Fruit fly (Drosophila melanogaster) whole organism, embryonic: ENCODE measurements around the gene CG5390.

Experiments used
- Atf3 ChIP-seq: fragments of 200-800 bp; sonication (Bioruptor generic); optimal IDR thresholded peaks from 3 replicates; lab custom pipeline; 2016; ENCODE audit warnings: missing biosample characterization, missing genetic modification characterization
- B-H1 ChIP-seq: fragments of 200-800 bp; sonication (Bioruptor generic); IDR thresholded peaks from 3 replicates; pipeline ENCODE4 v1.3.6; 2022; ENCODE audit warnings: missing biosample characterization, missing genetic modification characterization
- BEAF-32 ChIP-seq: fragments of 200-800 bp; sonication (Bioruptor generic); optimal IDR thresholded peaks from 3 replicates; lab custom pipeline; 2017; ENCODE audit warnings: missing biosample characterization, missing genetic modification characterization, mild to moderate bottlenecking, moderate library complexity, missing genetic modification reagents
- CG12071 ChIP-seq: fragments of 200-800 bp; sonication (Bioruptor generic); optimal IDR thresholded peaks from 3 replicates; lab custom pipeline; 2018; ENCODE audit warnings: missing biosample characterization, mild to moderate bottlenecking, missing genetic modification characterization
- CG12391 ChIP-seq: fragments of 200-800 bp; sonication (Bioruptor generic); optimal IDR thresholded peaks from 3 replicates; lab custom pipeline; 2018; ENCODE audit warnings: missing biosample characterization, mild to moderate bottlenecking, missing genetic modification characterization, moderate library complexity
- CG13287 ChIP-seq: fragments of 200-800 bp; sonication (Bioruptor generic); IDR thresholded peaks from 2 replicates; pipeline ENCODE4 v1.3.6; 2022; ENCODE audit warnings: missing biosample characterization, missing genetic modification characterization; ENCODE audit not compliant: partially characterized antibody
- CG14050 ChIP-seq: fragments of 200-800 bp; sonication (Bioruptor generic); IDR thresholded peaks from 3 replicates; pipeline ENCODE4 v1.3.6; 2022; ENCODE audit warnings: missing biosample characterization, missing genetic modification characterization
- CG15073 ChIP-seq: fragments of 200-800 bp; sonication (Bioruptor generic); optimal IDR thresholded peaks from 2 replicates; lab custom pipeline; 2016; ENCODE audit warnings: missing biosample characterization, missing genetic modification characterization
- CG18262 ChIP-seq: fragments of 200-800 bp; optimal IDR thresholded peaks from 3 replicates; lab custom pipeline; 2019; ENCODE audit warnings: missing biosample characterization, mild to moderate bottlenecking, missing genetic modification characterization, moderate library complexity
- CG32532 ChIP-seq: fragments of 200-800 bp; sonication (Bioruptor generic); IDR thresholded peaks from 2 replicates; pipeline ENCODE4 v1.3.6; 2022; ENCODE audit warnings: missing biosample characterization, missing genetic modification characterization
- CG34376 ChIP-seq: fragments of 200-800 bp; sonication (Bioruptor generic); optimal IDR thresholded peaks from 2 replicates; lab custom pipeline; 2018; ENCODE audit warnings: missing biosample characterization, mild to moderate bottlenecking, missing genetic modification characterization
- CG4854 ChIP-seq: fragments of 200-800 bp; sonication (Bioruptor generic); optimal IDR thresholded peaks from 2 replicates; lab custom pipeline; 2016; ENCODE audit warnings: missing biosample characterization, missing genetic modification characterization, inconsistent platforms
- CG6854 ChIP-seq: fragments of 200-800 bp; sonication (Bioruptor generic); optimal IDR thresholded peaks from 3 replicates; lab custom pipeline; 2017; ENCODE audit warnings: missing biosample characterization, mild to moderate bottlenecking, missing genetic modification characterization
- CG7357 ChIP-seq: fragments of 200-800 bp; sonication (Bioruptor generic); IDR thresholded peaks from 3 replicates; pipeline ENCODE4 v1.3.6; 2022; ENCODE audit warnings: missing biosample characterization, missing genetic modification characterization
- CG7839 ChIP-seq: fragments of 200-800 bp; sonication (Bioruptor generic); optimal IDR thresholded peaks from 3 replicates; lab custom pipeline; 2018; ENCODE audit warnings: missing biosample characterization, mild to moderate bottlenecking, missing genetic modification characterization, moderate library complexity
- CG7928 ChIP-seq: fragments of 200-800 bp; sonication (Bioruptor generic); optimal IDR thresholded peaks from 2 replicates; lab custom pipeline; 2017; ENCODE audit warnings: missing biosample characterization, mild to moderate bottlenecking, missing genetic modification characterization
- CG7963 ChIP-seq: fragments of 200-800 bp; sonication (Bioruptor generic); IDR thresholded peaks from 3 replicates; pipeline ENCODE4 v1.3.6; 2022; ENCODE audit warnings: missing biosample characterization, missing genetic modification characterization; ENCODE audit not compliant: partially characterized antibody
- CrebB ChIP-seq: fragments of 200-800 bp; sonication (Bioruptor generic); optimal IDR thresholded peaks from 3 replicates; lab custom pipeline; 2018; ENCODE audit warnings: missing biosample characterization, mild to moderate bottlenecking, missing genetic modification characterization
- Dref ChIP-seq: fragments of 200-800 bp; sonication (Bioruptor generic); IDR thresholded peaks from 2 replicates; pipeline ENCODE4 v1.3.6; 2022; ENCODE audit warnings: missing biosample characterization, missing genetic modification characterization
- E2f2 ChIP-seq: fragments of 200-800 bp; sonication (Bioruptor generic); IDR thresholded peaks from 2 replicates; pipeline ENCODE4 v1.3.6; 2022; ENCODE audit warnings: missing biosample characterization, missing genetic modification characterization
- Elba2 ChIP-seq: fragments of 200-800 bp; sonication (Bioruptor generic); optimal IDR thresholded peaks from 3 replicates; lab custom pipeline; 2016; ENCODE audit warnings: missing biosample characterization, missing genetic modification characterization
- HLH3B ChIP-seq: fragments of 200-800 bp; sonication (Bioruptor generic); IDR thresholded peaks from 2 replicates; pipeline ENCODE4 v1.3.6; 2022; ENCODE audit warnings: missing biosample characterization, missing genetic modification characterization
- Hr3 ChIP-seq: fragments of 200-800 bp; sonication (Bioruptor generic); optimal IDR thresholded peaks from 3 replicates; lab custom pipeline; 2016; ENCODE audit warnings: missing biosample characterization, missing genetic modification characterization
- Hsf ChIP-seq: fragments of 200-800 bp; sonication (Bioruptor generic); optimal IDR thresholded peaks from 3 replicates; lab custom pipeline; 2016; ENCODE audit warnings: missing biosample characterization, missing genetic modification characterization
- Jarid2 ChIP-seq: fragments of 200-800 bp; sonication (Bioruptor generic); optimal IDR thresholded peaks from 3 replicates; lab custom pipeline; 2017; ENCODE audit warnings: mild to moderate bottlenecking, missing biosample characterization, missing genetic modification reagents, missing genetic modification characterization
- Kr ChIP-seq: fragments of 200-800 bp; sonication (Bioruptor generic); optimal IDR thresholded peaks from 2 replicates; lab custom pipeline; 2017; ENCODE audit warnings: missing biosample characterization, mild to moderate bottlenecking, missing genetic modification characterization
- Rfx ChIP-seq: fragments of 200-800 bp; sonication (Bioruptor generic); IDR thresholded peaks from 2 replicates; pipeline ENCODE4 v1.3.6; 2022; ENCODE audit warnings: missing biosample characterization, missing genetic modification characterization
- Sry-δ ChIP-seq: fragments of 200-800 bp; sonication (Bioruptor generic); optimal IDR thresholded peaks from 2 replicates; lab custom pipeline; 2016; ENCODE audit warnings: missing biosample characterization, missing genetic modification characterization
- Ssrp ChIP-seq: fragments of 200-800 bp; sonication (Bioruptor generic); optimal IDR thresholded peaks from 2 replicates; lab custom pipeline; 2018; ENCODE audit warnings: missing biosample characterization, mild to moderate bottlenecking, missing genetic modification characterization, moderate library complexity
- Stat92E ChIP-seq, 3 experiments: fragments of >200 bp in 2 of 3; fragments of 200-800 bp in 1 of 3; sonication (Bioruptor generic) in 1 of 3; optimal IDR thresholded peaks; 2 replicates each; lab custom pipeline; 2017 to 2019; ENCODE audit warnings: missing biosample characterization in 3 of 3, missing genetic modification characterization in 3 of 3, mild to moderate bottlenecking in 1 of 3, moderate library complexity in 1 of 3
- abd-A ChIP-seq: fragments of 200-800 bp; sonication (Bioruptor generic); optimal IDR thresholded peaks from 3 replicates; lab custom pipeline; 2019; ENCODE audit warnings: missing biosample characterization, mild to moderate bottlenecking, missing genetic modification characterization, moderate library complexity
- btn ChIP-seq: fragments of 200-800 bp; sonication (Bioruptor generic); optimal IDR thresholded peaks from 2 replicates; lab custom pipeline; 2016; ENCODE audit warnings: missing biosample characterization, missing genetic modification characterization
- crc ChIP-seq: fragments of 200-800 bp; sonication (Bioruptor generic); optimal IDR thresholded peaks from 2 replicates; lab custom pipeline; 2016; ENCODE audit warnings: missing biosample characterization, missing genetic modification characterization
- dan ChIP-seq: fragments of 200-800 bp; sonication (Bioruptor generic); IDR thresholded peaks from 2 replicates; pipeline ENCODE4 v1.3.6; 2022; ENCODE audit warnings: missing biosample characterization, missing genetic modification characterization
- dati ChIP-seq: fragments of 200-800 bp; sonication (Bioruptor generic); IDR thresholded peaks from 2 replicates; pipeline ENCODE4 v1.3.6; 2022; ENCODE audit warnings: missing biosample characterization, missing genetic modification characterization
- dmrt11E ChIP-seq: fragments of 200-800 bp; sonication (Bioruptor generic); optimal IDR thresholded peaks from 3 replicates; lab custom pipeline; 2018; ENCODE audit warnings: missing biosample characterization, mild to moderate bottlenecking, missing genetic modification characterization, moderate library complexity
- dmrt99B ChIP-seq: fragments of 200-800 bp; sonication (Bioruptor generic); optimal IDR thresholded peaks from 2 replicates; lab custom pipeline; 2018; ENCODE audit warnings: missing biosample characterization, mild to moderate bottlenecking, missing genetic modification characterization, moderate library complexity
- emc ChIP-seq: fragments of 200-800 bp; sonication (Bioruptor generic); optimal IDR thresholded peaks from 2 replicates; lab custom pipeline; 2016; ENCODE audit warnings: missing biosample characterization, missing genetic modification characterization
- fd3F ChIP-seq: fragments of 200-800 bp; sonication (Bioruptor generic); optimal IDR thresholded peaks from 2 replicates; lab custom pipeline; 2018; ENCODE audit warnings: missing biosample characterization, mild to moderate bottlenecking, missing genetic modification characterization, moderate library complexity
- fru ChIP-seq: fragments of >200 bp; optimal IDR thresholded peaks from 2 replicates; lab custom pipeline; 2017
- gce ChIP-seq: fragments of 200-800 bp; sonication (Bioruptor generic); IDR thresholded peaks from 3 replicates; pipeline ENCODE4 v1.3.6; 2022; ENCODE audit warnings: missing biosample characterization, missing genetic modification characterization
- jigr1 ChIP-seq: fragments of 200-800 bp; sonication (Bioruptor generic); IDR thresholded peaks from 3 replicates; pipeline ENCODE4 v1.3.6; 2022; ENCODE audit warnings: missing biosample characterization, missing genetic modification characterization
- lab ChIP-seq: fragments of 200-800 bp; sonication (Bioruptor generic); optimal IDR thresholded peaks from 3 replicates; lab custom pipeline; 2017; ENCODE audit warnings: missing biosample characterization, missing genetic modification characterization, mild to moderate bottlenecking, moderate library complexity, missing genetic modification reagents
- mirr ChIP-seq: fragments of 200-800 bp; sonication (Bioruptor generic); optimal IDR thresholded peaks from 3 replicates; lab custom pipeline; 2018; ENCODE audit warnings: missing biosample characterization, mild to moderate bottlenecking, missing genetic modification characterization
- ro ChIP-seq: fragments of 200-800 bp; sonication (Bioruptor generic); IDR thresholded peaks from 2 replicates; pipeline ENCODE4 v1.3.6; 2022; ENCODE audit warnings: missing biosample characterization, missing genetic modification characterization
- run ChIP-seq: fragments of 200-800 bp; sonication (Bioruptor generic); optimal IDR thresholded peaks from 3 replicates; lab custom pipeline; 2018; ENCODE audit warnings: missing biosample characterization, mild to moderate bottlenecking, missing genetic modification characterization
- sima ChIP-seq: fragments of 200-800 bp; sonication (Bioruptor generic); optimal IDR thresholded peaks from 2 replicates; lab custom pipeline; 2016; ENCODE audit warnings: missing biosample characterization, missing genetic modification characterization
- slbo ChIP-seq: fragments of 200-800 bp; sonication (Bioruptor generic); IDR thresholded peaks from 2 replicates; pipeline ENCODE4 v1.3.6; 2022; ENCODE audit warnings: missing biosample characterization, missing genetic modification characterization
- so ChIP-seq: fragments of 200-800 bp; sonication (Bioruptor generic); IDR thresholded peaks from 3 replicates; pipeline ENCODE4 v1.3.6; 2022; ENCODE audit warnings: missing biosample characterization, missing genetic modification characterization
- sug ChIP-seq: fragments of 200-800 bp; optimal IDR thresholded peaks from 2 replicates; lab custom pipeline; 2019; ENCODE audit warnings: missing biosample characterization, mild to moderate bottlenecking, missing genetic modification characterization, moderate library complexity
- tup ChIP-seq: fragments of 200-800 bp; sonication (Bioruptor generic); optimal IDR thresholded peaks from 2 replicates; lab custom pipeline; 2016; ENCODE audit warnings: missing biosample characterization, mild to moderate bottlenecking, missing genetic modification characterization, moderate library complexity

The CG5390 gene

dm6 chr2L:10339212-10339721 lies 32.9 kb upstream of the CG5390 start, which contains the start of gene SamDC (continued):
- TF ChIP-seq Sry-δ (GFP tag; lab: Kevin White, UChicago) (peak; percentile 92), fru (no peak), so (GFP tag; lab: Robert Waterston, UW) (no peak), Rfx (peak; percentile 69), CG15073 (no peak), CG13287 (GFP tag; lab: Robert Waterston, UW) (peak; percentile 79), mirr (GFP tag; lab: Kevin White, UChicago) (peak; percentile 47), CG14050 (GFP tag; lab: Robert Waterston, UW) (peak; percentile 19; the same call in 1 of the 3 replicates), CG6854 (GFP tag; lab: Kevin White, UChicago) (peak; percentile 33), CG12071 (no peak), sima (no peak), Hsf (GFP tag; lab: Kevin White, UChicago) (peak; percentile 36), slbo (peak; percentile 57), BEAF-32 (GFP tag; lab: Kevin White, UChicago) (peak; percentile 88), sug (tag; lab: Kevin White, UChicago) (peak; percentile 48), tup (GFP tag; lab: Kevin White, UChicago) (no peak), B-H1 (GFP tag; lab: Robert Waterston, UW) (no peak; the same call in 2 of the 3 replicates), CG34376 (GFP tag; lab: Kevin White, UChicago) (peak; percentile 71), CG4854 (GFP tag; lab: Kevin White, UChicago) (no peak), CG7928 (GFP tag; lab: Kevin White, UChicago) (no peak), dan (GFP tag; lab: Robert Waterston, UW) (no peak), Stat92E (GFP tag; optimal IDR thresholded peaks at IDR 0.05; lab: Kevin White, UChicago) (peak in 2 of 3 experiments; percentile 12 to 85), CG7357 (peak; percentile 96), Ssrp (tag; lab: Kevin White, UChicago) (peak; percentile 57), CrebB (tag; lab: Kevin White, UChicago) (peak; percentile 18), ro (no peak), fd3F (GFP tag; lab: Kevin White, UChicago) (peak; percentile 25), run (no peak), lab (GFP tag; lab: Kevin White, UChicago) (no peak), jigr1 (no peak; the same call in 2 of the 3 replicates), CG18262 (tag; lab: Kevin White, UChicago) (no peak), E2f2 (GFP tag; lab: Robert Waterston, UW) (peak; percentile 42), emc (GFP tag; lab: Kevin White, UChicago) (no peak), CG32532 (peak; percentile 42; the same call in 1 of the 2 replicates), Elba2 (GFP tag; lab: Kevin White, UChicago) (no peak), dmrt99B (tag; lab: Kevin White, UChicago) (peak; percentile 26), btn (GFP tag; lab: Kevin White, UChicago) (no peak), dati (GFP tag; lab: Robert Waterston, UW) (no peak), Hr3 (GFP tag; lab: Kevin White, UChicago) (peak; percentile 37), abd-A (tag; lab: Kevin White, UChicago) (no peak), Atf3 (GFP tag; lab: Kevin White, UChicago) (no peak), dmrt11E (tag; lab: Kevin White, UChicago) (peak; percentile 38), crc (GFP tag; lab: Kevin White, UChicago) (no peak), CG12391 (peak; percentile 71), Dref (GFP tag; lab: Robert Waterston, UW) (peak; percentile 91), HLH3B (GFP tag; lab: Robert Waterston, UW) (peak; percentile 52; the same call in 1 of the 2 replicates), CG7839 (tag; lab: Kevin White, UChicago) (peak; percentile 52), CG7963 (GFP tag; lab: Robert Waterston, UW) (peak; percentile 76), Kr (no peak), Jarid2 (GFP tag; lab: Kevin White, UChicago) (no peak), gce (GFP tag; lab: Robert Waterston, UW) (no peak)
